Fruit fly (Drosophila melanogaster): ENCODE results near the gene Gbeta76C.
"Not testable (repeated sequence)": the region's sequence is repeated elsewhere in the genome, so short reads cannot be mapped to it uniquely, and the experiment has no call there.

Gbeta76C gene

DNA sequence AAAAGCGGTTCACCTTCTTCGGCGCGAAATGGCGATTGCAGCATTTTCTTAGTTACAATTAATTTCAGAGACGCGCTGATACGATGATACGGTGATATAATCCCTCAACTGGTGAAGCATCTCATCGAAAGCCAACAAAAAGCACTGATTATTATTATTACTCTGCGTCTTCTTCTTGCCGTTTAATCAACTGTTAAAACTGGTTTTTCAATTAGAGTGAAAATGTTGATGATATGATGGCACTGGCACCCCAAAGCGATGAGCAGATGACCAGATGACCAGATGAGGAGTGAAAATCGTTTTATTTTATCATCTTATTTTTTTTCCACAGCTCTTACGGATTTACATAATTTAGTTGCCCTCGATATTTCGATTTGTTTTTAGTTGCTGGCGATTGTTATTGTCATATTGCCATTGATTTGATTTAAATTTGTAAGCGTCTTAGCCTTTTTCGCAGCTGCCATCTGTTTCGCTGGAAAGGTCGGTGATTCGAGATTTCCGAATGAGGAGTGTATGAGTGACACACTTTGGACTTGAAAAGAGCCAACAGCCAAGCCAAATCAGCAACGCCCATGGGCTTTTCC is 10.1 kb downstream of the Gbeta76C start:
- TF ChIP-seq tj (GFP tag; optimal IDR thresholded peaks at IDR 0.05) (no peak), toe (GFP tag; optimal IDR thresholded peaks at IDR 0.05) (no peak), ovo (GFP tag; optimal IDR thresholded peaks at IDR 0.05) (no peak), cic (GFP tag; optimal IDR thresholded peaks at IDR 0.05) (no peak), CG1620 (GFP tag; optimal IDR thresholded peaks at IDR 0.05) (no peak), Mnt (GFP tag; optimal IDR thresholded peaks at IDR 0.05) (no peak), CG7045 (GFP tag; optimal IDR thresholded peaks at IDR 0.05) (no peak), Hr96 (GFP tag; optimal IDR thresholded peaks at IDR 0.05) (no peak), pad (GFP tag; optimal IDR thresholded peaks at IDR 0.05) (no peak), CG11617 (GFP tag; optimal IDR thresholded peaks at IDR 0.05) (no peak), bab1 (GFP tag; optimal IDR thresholded peaks at IDR 0.05) (no peak), CG33017 (tag; optimal IDR thresholded peaks at IDR 0.05) (no peak)

DNA sequence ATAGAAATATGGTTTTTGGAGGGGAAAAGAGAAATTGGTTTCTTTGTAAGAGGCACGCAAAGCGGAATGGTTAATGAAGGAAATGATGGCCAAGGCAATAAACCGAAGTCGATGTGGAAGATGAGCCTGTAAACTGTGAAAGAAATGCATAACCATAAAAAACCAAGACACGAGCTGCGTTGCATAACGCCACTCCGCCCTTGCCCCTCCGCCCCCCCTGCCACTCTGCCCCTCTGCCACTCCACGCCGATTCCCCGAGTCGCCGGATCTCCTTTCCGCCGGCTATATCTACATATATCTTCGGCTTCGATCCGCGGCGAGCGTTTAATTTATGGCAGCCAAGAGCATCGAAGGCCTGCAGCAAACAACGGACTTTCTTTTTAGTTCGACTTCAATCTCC is 11.2 kb downstream of the Gbeta76C start:
- TF ChIP-seq CG1620 (GFP tag; optimal IDR thresholded peaks at IDR 0.05) (no peak), CG33017 (tag; optimal IDR thresholded peaks at IDR 0.05) (no peak), cnc (optimal IDR thresholded peaks at IDR 0.05) (no peak), CG11617 (GFP tag; optimal IDR thresholded peaks at IDR 0.05) (no peak), CG12768 (GFP tag; optimal IDR thresholded peaks at IDR 0.05) (no peak), tj (GFP tag; optimal IDR thresholded peaks at IDR 0.05) (no peak), Clk (GFP tag; optimal IDR thresholded peaks at IDR 0.05) (no peak), bab1 (GFP tag; optimal IDR thresholded peaks at IDR 0.05) (no peak), Hr96 (GFP tag; optimal IDR thresholded peaks at IDR 0.05) (no peak)

DNA sequence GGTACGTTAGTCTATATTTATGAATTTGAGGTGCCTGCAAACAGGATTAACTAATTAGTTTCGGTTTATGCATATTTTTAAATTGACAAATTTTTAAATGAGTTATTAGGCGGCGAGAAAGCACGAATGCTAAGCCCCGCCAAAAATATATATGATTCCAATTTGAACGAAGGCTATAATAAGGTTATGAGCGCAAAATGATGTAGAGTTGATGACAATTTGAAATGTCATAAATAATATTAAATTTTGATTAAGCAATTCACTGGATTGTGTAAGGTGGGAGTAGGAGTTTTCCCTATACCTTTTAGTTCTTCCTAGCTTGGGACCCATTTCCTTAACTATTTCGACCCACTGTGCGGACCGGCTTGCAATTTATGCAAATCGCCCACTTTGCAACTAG is 12.2 kb downstream of the Gbeta76C start:
- no peak for TF ChIP-seq tj (GFP tag; optimal IDR thresholded peaks at IDR 0.05)

DNA sequence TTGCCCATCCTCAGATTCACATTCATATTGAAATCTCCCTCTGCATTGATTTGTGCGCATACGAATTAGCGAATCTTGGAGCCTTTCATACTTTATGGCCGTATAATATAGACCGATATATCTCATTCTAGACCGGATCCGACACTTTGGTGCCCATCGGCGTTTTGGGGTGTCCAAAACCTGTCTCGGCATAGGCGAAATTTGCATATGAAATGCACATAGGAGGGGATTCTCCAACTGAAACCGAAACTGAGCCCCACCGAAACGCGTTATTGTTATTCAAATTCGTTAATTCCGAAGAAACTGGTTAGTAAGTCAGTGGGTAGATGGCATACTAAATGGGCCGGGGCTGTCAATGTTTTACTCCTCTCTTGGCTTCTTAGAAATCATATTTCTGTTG is 13.0 kb downstream of the Gbeta76C start:
- TF ChIP-seq CG33017 (tag; optimal IDR thresholded peaks at IDR 0.05): no peak

DNA sequence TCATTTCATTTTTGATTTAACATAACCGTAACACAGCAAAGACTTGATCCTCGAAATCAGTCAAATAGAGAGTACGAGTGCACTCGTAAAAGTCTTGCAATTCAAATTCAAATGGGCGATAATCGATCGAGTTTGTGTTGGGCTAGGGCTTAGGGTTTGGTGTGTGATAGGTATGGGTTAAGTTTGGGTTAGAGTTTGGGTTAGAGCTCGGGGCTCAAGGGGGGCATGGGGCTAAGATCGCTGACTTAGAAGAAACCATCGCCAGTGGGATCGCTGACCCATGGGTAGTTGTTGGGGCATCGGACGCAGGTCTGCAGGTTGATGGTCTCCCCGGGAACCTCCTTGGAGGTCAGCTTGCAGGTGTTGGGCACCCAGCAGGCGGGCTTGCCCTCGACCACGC is 13.7 kb downstream of the Gbeta76C start:
- no peak for TF ChIP-seq CG5204 (GFP tag; optimal IDR thresholded peaks at IDR 0.05)
- TF ChIP-seq CG7045 (GFP tag; optimal IDR thresholded peaks at IDR 0.05): no peak
- TF ChIP-seq CG7101 (tag; optimal IDR thresholded peaks at IDR 0.05): no peak
- TF ChIP-seq cnc (optimal IDR thresholded peaks at IDR 0.05): no peak
- TF ChIP-seq CG14711 (tag; optimal IDR thresholded peaks at IDR 0.05): no peak

DNA sequence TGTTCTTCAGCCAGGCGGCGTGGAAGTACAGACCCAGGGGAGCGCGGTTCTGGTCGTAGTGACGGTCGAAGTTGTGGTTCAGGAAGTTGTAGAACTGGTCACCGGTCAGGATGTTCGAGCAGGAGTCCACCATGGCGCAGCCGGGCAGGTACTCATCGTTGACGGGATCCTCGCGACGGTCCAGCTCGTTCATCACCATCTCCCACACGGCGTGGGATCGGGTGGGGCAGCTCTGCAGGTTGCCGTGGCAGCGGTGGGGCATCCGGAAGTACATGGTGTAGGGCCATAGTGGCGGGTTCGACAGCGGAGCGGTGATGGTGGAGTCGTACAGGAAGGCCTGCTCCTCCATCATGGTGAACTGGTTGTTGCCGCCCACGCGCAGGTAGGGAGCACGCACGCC is 14.2 kb downstream of the Gbeta76C start:
- no peak for TF ChIP-seq toe (GFP tag; optimal IDR thresholded peaks at IDR 0.05)
- no peak for TF ChIP-seq CG7101 (tag; optimal IDR thresholded peaks at IDR 0.05)
- TF ChIP-seq Clk (GFP tag; optimal IDR thresholded peaks at IDR 0.05): no peak
- TF ChIP-seq CG14711 (tag; optimal IDR thresholded peaks at IDR 0.05): no peak
- no peak for TF ChIP-seq cic (GFP tag; optimal IDR thresholded peaks at IDR 0.05)
- TF ChIP-seq Hr96 (GFP tag; optimal IDR thresholded peaks at IDR 0.05): no peak
- TF ChIP-seq CG1620 (GFP tag; optimal IDR thresholded peaks at IDR 0.05): no peak
- no peak for TF ChIP-seq CG12768 (GFP tag; optimal IDR thresholded peaks at IDR 0.05)
- no peak for TF ChIP-seq Mnt (GFP tag; optimal IDR thresholded peaks at IDR 0.05)
- no peak for TF ChIP-seq cnc (optimal IDR thresholded peaks at IDR 0.05)
- TF ChIP-seq pad (GFP tag; optimal IDR thresholded peaks at IDR 0.05): no peak

DNA sequence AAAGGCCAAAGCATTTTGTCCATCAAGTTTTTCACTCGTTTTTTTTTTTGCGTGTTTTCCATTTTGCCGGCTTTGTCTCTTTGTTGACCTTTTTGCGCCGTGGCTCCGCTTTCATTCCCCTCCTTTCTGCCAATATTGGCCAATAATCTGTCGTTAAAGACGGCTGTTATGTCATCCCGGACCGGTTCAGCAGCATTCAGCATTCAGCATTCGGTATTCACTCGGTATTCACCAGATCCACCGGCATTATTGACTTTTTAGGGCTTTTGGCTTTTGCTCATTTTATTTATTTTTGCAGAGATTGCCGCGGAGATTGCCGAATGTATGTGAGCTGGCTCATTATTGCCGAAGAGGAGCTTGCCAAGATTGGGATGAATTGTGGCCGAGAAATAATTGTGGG is 15.9 kb downstream of the Gbeta76C start:
- TF ChIP-seq cic (GFP tag; optimal IDR thresholded peaks at IDR 0.05): no peak

DNA sequence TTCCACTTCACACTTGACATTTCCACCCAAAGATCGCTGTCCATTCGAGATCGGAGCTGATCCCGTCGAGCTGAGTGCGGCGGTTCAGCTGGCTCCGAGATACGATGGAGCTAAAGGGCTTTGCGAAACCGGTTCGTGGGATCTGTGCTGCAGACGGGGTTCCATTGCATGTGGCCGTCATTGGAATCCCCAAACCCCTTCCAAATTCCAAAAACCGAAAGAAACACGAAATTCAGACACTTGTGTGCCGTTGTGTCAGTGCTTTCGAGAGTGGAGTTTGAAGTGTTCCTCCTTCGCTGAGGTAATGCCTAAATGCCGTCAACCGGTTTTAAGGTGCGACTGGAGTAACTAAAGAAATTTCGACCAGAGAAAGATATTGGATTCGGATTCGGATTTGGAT is 17.4 kb downstream of the Gbeta76C start:
- TF ChIP-seq CG14711 (tag; optimal IDR thresholded peaks at IDR 0.05): no peak

DNA sequence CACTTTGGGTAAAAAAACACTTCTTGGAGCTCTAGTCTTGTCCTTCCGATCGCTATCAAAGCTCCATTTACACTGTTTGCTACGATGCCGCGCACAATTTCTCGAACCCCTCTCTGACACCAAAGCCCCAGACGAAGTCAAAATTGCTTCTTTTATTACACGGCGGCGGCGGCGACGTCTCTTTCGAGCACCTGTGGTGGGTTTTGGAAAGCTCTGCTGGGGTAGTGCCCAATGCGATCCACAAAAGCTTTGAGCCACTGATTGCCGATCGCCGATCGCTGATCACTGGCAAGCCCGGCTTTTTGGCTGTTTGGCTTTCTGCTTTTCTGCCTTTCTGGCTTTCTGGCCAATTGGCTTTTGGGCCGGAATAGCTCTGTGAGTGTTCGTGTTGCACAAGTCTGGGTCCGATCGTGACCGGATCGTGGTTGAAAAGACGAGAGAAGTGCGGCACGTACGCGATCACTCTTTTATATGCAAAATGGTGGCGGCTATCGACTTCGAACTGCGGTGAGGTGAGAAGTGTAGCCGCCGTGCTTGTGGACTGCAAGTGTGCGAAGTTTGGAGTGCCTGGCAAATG is 20.2 kb downstream of the Gbeta76C start, which contains the start of gene serp:
Gene serp, minus strand, starts transcription at position 446 of the 577 bp plus-strand sequence.
- TF ChIP-seq Hr96 (GFP tag; optimal IDR thresholded peaks at IDR 0.05): no peak
- peak; percentile 56 for TF ChIP-seq pad (GFP tag; optimal IDR thresholded peaks at IDR 0.05)

DNA sequence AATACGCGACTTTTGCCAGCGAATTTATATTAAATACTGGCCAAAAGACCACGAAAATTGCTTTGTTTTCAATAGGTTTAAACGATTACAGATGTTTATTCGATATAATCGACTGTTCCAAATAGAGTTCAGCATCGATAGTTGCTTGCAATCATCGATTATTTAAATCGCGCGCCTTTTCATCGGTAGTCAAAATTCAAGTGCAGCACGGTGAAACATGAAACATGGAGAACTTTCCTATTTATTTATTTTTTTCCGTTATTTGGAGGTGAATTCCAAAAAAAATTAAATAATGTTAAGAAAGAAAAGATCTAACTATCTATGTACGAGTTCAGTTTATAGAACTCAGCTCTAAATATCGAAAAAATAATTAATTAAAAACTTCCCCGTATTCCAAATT is 30.8 kb downstream of the Gbeta76C start, which contains the start of gene Trpml:
Gene Trpml, minus strand, starts transcription at position 101 of the 400 bp plus-strand sequence.
- not testable (repeated sequence) for TF ChIP-seq cnc (optimal IDR thresholded peaks at IDR 0.05); ovo (GFP tag; optimal IDR thresholded peaks at IDR 0.05); Mnt (GFP tag; optimal IDR thresholded peaks at IDR 0.05)

Measured in whole organism, adult.